Fruit fly (Drosophila melanogaster): ENCODE measurements around the gene CG44261.

DNA sequence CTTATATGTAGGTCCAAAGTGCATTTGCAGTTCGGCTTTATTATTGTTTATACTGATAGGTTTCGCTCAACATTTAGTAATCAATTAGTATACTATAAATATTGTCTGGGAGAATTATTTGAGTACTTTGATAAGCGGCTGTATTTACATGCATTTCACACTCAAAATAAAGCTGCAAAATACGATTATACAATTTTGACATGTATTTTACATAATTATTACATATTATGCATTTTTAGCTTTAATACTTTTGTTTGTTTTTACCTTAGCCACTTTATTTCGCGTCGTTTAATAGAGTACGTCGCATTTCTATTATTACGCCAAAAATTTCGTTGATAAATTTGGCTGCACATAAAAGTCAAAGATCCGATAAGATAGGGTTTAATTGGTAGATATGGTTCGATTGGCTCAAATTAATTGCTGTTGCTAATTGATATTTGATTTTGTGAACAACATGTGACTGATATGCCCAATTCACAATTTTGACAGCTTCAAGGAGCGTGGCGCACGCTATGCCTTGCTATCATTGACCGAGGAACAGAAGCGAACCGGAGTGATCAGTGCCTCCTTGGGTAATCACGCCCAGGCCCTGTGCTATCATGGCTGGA lies 42.0 kb downstream of the CG44261 start:
- TF ChIP-seq spab (GFP tag; optimal IDR thresholded peaks at IDR 0.05), result no peak
- TF ChIP-seq Blimp-1 (GFP tag; optimal IDR thresholded peaks at IDR 0.05), result no peak
- TF ChIP-seq Smox (GFP tag; optimal IDR thresholded peaks at IDR 0.05), result no peak
- TF ChIP-seq Lpt (GFP tag; optimal IDR thresholded peaks at IDR 0.05), result no peak
- no peak for TF ChIP-seq fd59A (GFP tag; optimal IDR thresholded peaks at IDR 0.05)
- no peak for TF ChIP-seq eg (GFP tag; IDR thresholded peaks at IDR 0.05)
- TF ChIP-seq dac (GFP tag; optimal IDR thresholded peaks at IDR 0.05), result no peak
- no peak for TF ChIP-seq OdsH (GFP tag; optimal IDR thresholded peaks at IDR 0.05)
- no peak for TF ChIP-seq Met (GFP tag; optimal IDR thresholded peaks at IDR 0.05)
